Fruit fly (Drosophila melanogaster) whole organism, wandering third instar larva: ENCODE results near the gene Vps37B.
A peak's percentile ranks its signal among the peaks of the same experiment; 100 is the strongest.

Source experiments
- CG32264 ChIP-seq: fragments of 200-800 bp; sonication (Bioruptor generic); optimal IDR thresholded peaks from 2 replicates; lab custom pipeline; 2016; ENCODE audit warnings: missing biosample characterization, missing genetic modification characterization
- CG9705 ChIP-seq: fragments of 200-800 bp; sonication (Bioruptor generic); optimal IDR thresholded peaks from 2 replicates; lab custom pipeline; 2018; ENCODE audit warnings: missing biosample characterization, mild to moderate bottlenecking, missing genetic modification characterization
- CrebA ChIP-seq: fragments of 200-800 bp; sonication (Bioruptor generic); optimal IDR thresholded peaks from 2 replicates; lab custom pipeline; 2016; ENCODE audit warnings: missing biosample characterization, mild to moderate bottlenecking, missing genetic modification characterization, borderline replicate concordance
- Dfd ChIP-seq: fragments of >200 bp; optimal IDR thresholded peaks from 2 replicates; lab custom pipeline; 2017; ENCODE audit warnings: missing biosample characterization, missing genetic modification characterization
- Dif ChIP-seq: fragments of 200-275, 200-300 bp; sonication (Bioruptor generic); optimal IDR thresholded peaks from 2 replicates; lab custom pipeline; 2018; ENCODE audit warnings: missing biosample characterization, missing genetic modification characterization; ENCODE audit not compliant: partially characterized antibody
- GATAd ChIP-seq: sonication (Bioruptor generic); optimal IDR thresholded peaks from 2 replicates; lab custom pipeline; 2016; ENCODE audit warnings: missing biosample characterization, missing genetic modification characterization
- HLH106 ChIP-seq: fragments of 200-800 bp; optimal IDR thresholded peaks from 3 replicates; lab custom pipeline; 2019; ENCODE audit warnings: missing biosample characterization, mild to moderate bottlenecking, missing genetic modification characterization, moderate library complexity
- Hnf4 ChIP-seq: fragments of 200-800 bp; sonication (Bioruptor generic); optimal IDR thresholded peaks from 2 replicates; lab custom pipeline; 2016; ENCODE audit warnings: missing biosample characterization, mild to moderate bottlenecking, missing genetic modification characterization
- Hr78 ChIP-seq: fragments of >200 bp; optimal IDR thresholded peaks from 2 replicates; lab custom pipeline; 2017; ENCODE audit warnings: missing biosample characterization, missing genetic modification characterization
- Hr83 ChIP-seq: fragments of 200-300 bp; sonication (Bioruptor generic); optimal IDR thresholded peaks from 2 replicates; lab custom pipeline; 2016; ENCODE audit warnings: missing biosample characterization, mild to moderate bottlenecking, missing genetic modification characterization, moderate library complexity; ENCODE audit not compliant: poor library complexity, severe bottlenecking
- Jra ChIP-seq: sonication (Bioruptor generic); optimal IDR thresholded peaks from 2 replicates; lab custom pipeline; 2016; ENCODE audit warnings: missing biosample characterization, missing genetic modification characterization
- Mio ChIP-seq: sonication (Bioruptor generic); optimal IDR thresholded peaks from 2 replicates; lab custom pipeline; 2016; ENCODE audit warnings: missing biosample characterization, missing genetic modification characterization
- Myc ChIP-seq: fragments of >200 bp; optimal IDR thresholded peaks from 2 replicates; lab custom pipeline; 2017
- N ChIP-seq: fragments of >200 bp; optimal IDR thresholded peaks from 2 replicates; lab custom pipeline; 2018; ENCODE audit warnings: missing biosample characterization, missing external identifiers, missing genetic modification characterization
- OdsH ChIP-seq: fragments of 200-800 bp; sonication (Bioruptor generic); optimal IDR thresholded peaks from 2 replicates; lab custom pipeline; 2016; ENCODE audit warnings: missing biosample characterization, mild to moderate bottlenecking, missing genetic modification characterization
- Rel ChIP-seq, 2 experiments: fragments of 200-800 bp; sonication (Bioruptor generic) in 1 of 2; optimal IDR thresholded peaks; 2 replicates in 1 of 2; 3 replicates in 1 of 2; lab custom pipeline; 2016 to 2019; ENCODE audit warnings: mild to moderate bottlenecking in 2 of 2, missing biosample characterization in 2 of 2, missing genetic modification characterization in 2 of 2, moderate library complexity in 1 of 2
- Sp1 ChIP-seq: fragments of 200-800 bp; sonication (Bioruptor generic); optimal IDR thresholded peaks from 3 replicates; lab custom pipeline; 2019; ENCODE audit warnings: missing biosample characterization, mild to moderate bottlenecking, missing genetic modification characterization, moderate library complexity
- Vsx2 ChIP-seq: fragments of 200-300, 225-300 bp; sonication (Bioruptor generic); optimal IDR thresholded peaks from 2 replicates; lab custom pipeline; 2018; ENCODE audit warnings: missing biosample characterization, missing genetic modification characterization; ENCODE audit not compliant: partially characterized antibody
- br ChIP-seq: fragments of 200-800 bp; sonication (Bioruptor generic); optimal IDR thresholded peaks from 2 replicates; lab custom pipeline; 2016; ENCODE audit warnings: missing biosample characterization, missing genetic modification characterization
- brk ChIP-seq: fragments of 200-800 bp; sonication (Bioruptor generic); optimal IDR thresholded peaks from 2 replicates; lab custom pipeline; 2016; ENCODE audit warnings: missing biosample characterization, mild to moderate bottlenecking, missing genetic modification characterization
- dl ChIP-seq, 2 experiments: fragments of 175-275, 200-275 bp in 1 of 2; fragments of 200-275 bp in 1 of 2; sonication (Bioruptor generic); optimal IDR thresholded peaks; lab custom pipeline; 2018; ENCODE audit warnings: mild to moderate bottlenecking in 2 of 2, missing biosample characterization in 2 of 2, missing genetic modification characterization in 2 of 2, moderate library complexity in 2 of 2; ENCODE audit not compliant: partially characterized antibody in 2 of 2, insufficient read depth in 1 of 2
- dmrt93B ChIP-seq: fragments of 200-800 bp; sonication (Bioruptor generic); optimal IDR thresholded peaks from 2 replicates; lab custom pipeline; 2018; ENCODE audit warnings: missing biosample characterization, mild to moderate bottlenecking, missing genetic modification characterization
- dsf ChIP-seq: sonication (Bioruptor generic); optimal IDR thresholded peaks from 2 replicates; lab custom pipeline; 2016; ENCODE audit warnings: missing biosample characterization, missing genetic modification characterization, borderline replicate concordance
- foxo ChIP-seq, 2 experiments: fragments of 200-800 bp; sonication (Bioruptor generic); optimal IDR thresholded peaks; 2 replicates in 1 of 2; 3 replicates in 1 of 2; lab custom pipeline; 2016 to 2017; ENCODE audit warnings: missing biosample characterization in 2 of 2, missing genetic modification characterization in 2 of 2
- fru ChIP-seq: fragments of 200-800 bp; sonication (Bioruptor generic); optimal IDR thresholded peaks from 3 replicates; lab custom pipeline; 2016; ENCODE audit warnings: missing biosample characterization, mild to moderate bottlenecking, missing genetic modification characterization
- h ChIP-seq: fragments of 200-800 bp; sonication (Bioruptor generic); optimal IDR thresholded peaks from 3 replicates; lab custom pipeline; 2016; ENCODE audit warnings: missing biosample characterization, mild to moderate bottlenecking, missing genetic modification characterization
- jim ChIP-seq: fragments of 175-275, 200-325 bp; sonication (Bioruptor generic); optimal IDR thresholded peaks from 2 replicates; lab custom pipeline; 2016; ENCODE audit warnings: missing biosample characterization, mild to moderate bottlenecking, missing genetic modification characterization
- lola ChIP-seq: fragments of >200 bp; optimal IDR thresholded peaks from 2 replicates; lab custom pipeline; 2017; ENCODE audit warnings: missing biosample characterization, missing genetic modification characterization
- pan ChIP-seq: fragments of >200 bp; optimal IDR thresholded peaks from 2 replicates; lab custom pipeline; 2017
- psq ChIP-seq: fragments of 200-800 bp; sonication (Bioruptor generic); optimal IDR thresholded peaks from 3 replicates; lab custom pipeline; 2017; ENCODE audit warnings: missing biosample characterization, mild to moderate bottlenecking, missing genetic modification characterization, moderate library complexity
- rgr ChIP-seq: fragments of 200-800 bp; sonication (Bioruptor generic); optimal IDR thresholded peaks from 3 replicates; lab custom pipeline; 2016; ENCODE audit warnings: missing biosample characterization, mild to moderate bottlenecking, missing genetic modification characterization
- sage ChIP-seq: fragments of 200-800 bp; sonication (Bioruptor generic); optimal IDR thresholded peaks from 2 replicates; lab custom pipeline; 2016; ENCODE audit warnings: missing biosample characterization, mild to moderate bottlenecking, missing genetic modification characterization
- sv ChIP-seq: fragments of 200-800 bp; sonication (Bioruptor generic); optimal IDR thresholded peaks from 3 replicates; lab custom pipeline; 2016; ENCODE audit warnings: missing biosample characterization, missing genetic modification characterization
- tai ChIP-seq: sonication (Bioruptor generic); optimal IDR thresholded peaks from 2 replicates; lab custom pipeline; 2016; ENCODE audit warnings: missing biosample characterization, missing genetic modification characterization

Gene Vps37B

DNA sequence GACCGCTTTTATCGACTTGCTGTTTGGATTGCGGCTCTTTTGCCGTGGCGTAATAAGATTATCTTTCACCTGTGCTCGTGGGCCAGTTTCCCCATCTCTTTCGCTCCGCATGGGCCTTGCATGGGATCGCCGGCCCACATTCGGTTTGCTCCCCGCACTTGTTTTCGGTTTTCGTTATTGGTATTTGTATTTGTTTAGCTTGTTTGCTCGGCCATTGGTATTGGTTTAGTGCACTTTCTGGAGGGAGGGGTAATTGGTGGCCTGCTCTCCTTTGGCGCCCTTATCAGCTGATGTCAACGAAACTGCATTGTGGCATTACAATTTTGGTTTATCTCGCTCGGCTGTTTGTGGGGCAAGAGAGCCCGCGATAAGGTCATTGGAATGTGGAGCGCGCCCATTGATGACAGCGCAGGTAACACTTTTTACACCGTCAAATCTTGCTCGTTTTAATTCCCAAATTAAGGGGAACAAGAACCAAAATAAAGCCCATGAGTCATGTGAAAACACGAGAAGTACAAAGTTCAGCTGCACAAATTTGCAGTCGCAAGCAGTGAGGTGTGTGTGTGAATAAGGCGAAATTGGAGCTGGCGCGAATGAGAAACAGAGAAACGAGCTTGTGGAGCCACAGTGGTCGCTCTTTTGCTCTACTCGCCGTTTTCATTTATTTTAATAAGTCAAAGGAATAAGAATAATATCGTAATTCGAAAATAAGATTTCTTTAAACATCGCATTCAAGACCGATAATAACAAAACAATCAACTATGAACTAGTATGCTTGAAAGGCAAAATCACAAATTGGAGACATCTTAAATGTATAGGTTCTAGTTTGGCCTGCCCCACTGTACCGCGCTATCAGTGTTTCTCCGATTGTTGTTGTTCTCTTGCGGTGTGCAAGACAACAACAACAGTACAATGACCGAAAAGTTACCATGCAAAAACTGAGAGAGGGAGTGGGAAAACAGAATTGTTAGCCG, 10.3 kb upstream of the Vps37B start (continued):
- TF ChIP-seq fru (GFP tag; lab: Kevin White, UChicago) (peak; percentile 92), h (peak; percentile 91), rgr (GFP tag; lab: Kevin White, UChicago) (peak; percentile 92), N (GFP tag; lab: Kevin White, UChicago) (no peak), jim (GFP tag; lab: Kevin White, UChicago) (peak; percentile 98), Mio (GFP tag; lab: Kevin White, UChicago) (peak; percentile 72)

DNA sequence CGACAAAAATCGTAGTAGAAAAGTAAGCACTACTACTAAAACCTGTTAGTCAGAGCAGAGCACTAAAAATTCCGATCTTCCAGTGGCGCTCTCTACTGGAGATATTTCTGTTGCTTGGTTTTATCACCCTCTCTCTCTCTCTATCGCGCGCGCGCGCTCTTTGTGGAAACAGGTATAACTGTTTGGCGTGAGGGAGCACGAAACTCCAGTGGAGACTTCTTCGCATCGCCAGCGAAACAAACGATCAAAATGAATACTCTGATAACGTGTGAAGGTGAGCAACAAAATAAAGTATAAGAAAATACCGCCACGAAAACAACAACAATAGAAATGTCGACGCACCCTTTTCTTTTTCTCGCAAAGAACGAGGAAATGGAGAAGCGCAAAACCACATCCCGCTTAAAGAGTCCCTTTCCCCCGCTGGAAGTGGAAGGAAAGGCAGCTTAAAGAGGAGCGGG, 9.6 kb upstream of the Vps37B start:
- TF ChIP-seq dsf (GFP tag; lab: Kevin White, UChicago) = no peak
- TF ChIP-seq Dif = peak; percentile 77
- TF ChIP-seq OdsH = no peak
- no peak for TF ChIP-seq sv (GFP tag; lab: Kevin White, UChicago)
- TF ChIP-seq dl (GFP tag; optimal IDR thresholded peaks at IDR 0.05; lab: Kevin White, UChicago; ENCODE audit: insufficient read depth in 1 of 2, partially characterized antibody in 2 of 2) = peak in 1 of 2 experiments; percentile 69
- peak; percentile 82 for TF ChIP-seq psq (GFP tag; lab: Kevin White, UChicago)

DNA sequence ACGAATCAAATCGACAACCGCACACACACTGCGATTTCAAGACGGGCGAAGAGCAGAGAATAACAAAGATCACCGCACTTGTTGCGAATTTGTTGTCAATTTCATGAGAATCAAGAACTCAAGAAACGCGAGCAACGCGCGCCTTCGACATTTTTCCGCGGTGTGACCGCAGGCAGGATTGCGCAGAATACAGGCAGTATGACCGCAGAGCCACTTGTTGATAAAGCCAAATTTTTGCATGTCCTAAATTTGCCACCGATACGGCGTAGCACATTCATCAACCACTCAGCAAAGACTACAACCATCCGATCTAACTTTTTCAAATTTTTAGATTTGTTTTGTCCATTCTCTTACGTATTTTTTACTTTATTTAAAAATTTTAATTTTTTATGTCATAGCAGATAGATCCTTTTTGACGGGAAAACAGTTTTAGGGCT, 8.7 kb upstream of the Vps37B start, which contains the start of gene cno:
TSS of gene cno (minus strand) at position 179 of the 437 bp plus-strand sequence.
- TF ChIP-seq sv (GFP tag; lab: Kevin White, UChicago) (no peak), Dif (peak; percentile 62), h (peak; percentile 3), Hr78 (no peak), fru (GFP tag; lab: Kevin White, UChicago) (no peak), Dfd (no peak), Myc (lab: Kevin White, UChicago) (peak; percentile 20), Sp1 (GFP tag; lab: Kevin White, UChicago) (peak; percentile 43), Rel (GFP tag; optimal IDR thresholded peaks at IDR 0.05; lab: Kevin White, UChicago) (no peak), Rel (tag; optimal IDR thresholded peaks at IDR 0.05; lab: Kevin White, UChicago) (peak; percentile 28), pan (no peak), br (peak; percentile 1), Hnf4 (GFP tag; lab: Kevin White, UChicago) (peak; percentile 42), Hr83 (GFP tag; lab: Kevin White, UChicago) (peak; percentile 56)

DNA sequence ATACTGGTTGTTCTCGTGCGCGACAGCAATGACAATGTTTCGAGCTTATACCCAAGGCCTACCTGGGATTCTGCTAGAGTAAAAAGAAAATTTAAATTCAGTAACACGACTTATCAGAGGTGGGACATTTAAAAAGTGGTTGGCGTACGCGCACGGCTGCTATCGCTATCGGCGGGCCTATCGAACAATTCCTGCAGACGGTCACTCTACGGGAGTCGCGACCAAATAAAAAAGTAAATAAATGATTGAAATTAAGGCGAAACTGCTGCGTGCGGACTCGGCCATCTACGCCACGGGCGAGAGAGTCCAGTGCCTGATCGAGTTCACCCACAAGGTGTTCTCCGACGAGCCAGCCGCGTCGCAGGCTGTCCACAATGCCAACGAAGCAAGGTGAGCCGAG, 6.5 kb upstream of the Vps37B start, which contains the start of the genes Prosbeta2R2 and CG1116:
TSS of gene Prosbeta2R2 (minus strand) at position 63 of the 400 bp plus-strand sequence.
TSS of gene CG1116 (plus strand) at position 192 of the 400 bp plus-strand sequence.
- TF ChIP-seq Myc (lab: Kevin White, UChicago) (no peak), Hr78 (no peak), psq (GFP tag; lab: Kevin White, UChicago) (no peak), Dfd (no peak), CrebA (no peak), sage (GFP tag; lab: Kevin White, UChicago) (no peak), Sp1 (GFP tag; lab: Kevin White, UChicago) (no peak), lola (GFP tag; lab: Kevin White, UChicago) (no peak), GATAd (GFP tag; lab: Kevin White, UChicago) (no peak), CG9705 (no peak), Dif (no peak), sv (GFP tag; lab: Kevin White, UChicago) (no peak), Jra (GFP tag; lab: Kevin White, UChicago) (no peak)

DNA sequence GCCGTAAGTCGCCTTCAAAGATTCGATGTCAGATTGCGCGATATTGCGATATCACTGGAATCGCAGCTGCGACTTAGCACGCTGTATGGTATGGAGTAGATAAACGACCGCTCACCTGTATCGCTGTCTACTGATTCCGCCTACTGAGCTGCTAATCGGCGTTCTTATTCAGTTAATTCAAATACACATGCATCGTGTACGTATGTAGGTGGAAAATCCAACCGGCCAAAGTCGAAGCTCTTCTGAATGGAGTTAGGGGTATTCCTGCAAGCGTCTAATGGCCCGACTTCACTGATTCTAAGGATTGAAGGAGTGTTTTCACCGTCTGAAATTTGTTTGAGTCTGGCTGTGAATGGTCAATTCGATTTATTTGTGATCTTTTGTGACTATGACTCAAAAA, 2.8 kb upstream of the Vps37B start, which contains the start of gene CG2604:
TSS of gene CG2604 (minus strand) at position 231 of the 400 bp plus-strand sequence.
- TF ChIP-seq jim (GFP tag; lab: Kevin White, UChicago) = no peak
- peak; percentile 10 for TF ChIP-seq HLH106 (tag; lab: Kevin White, UChicago)
- TF ChIP-seq fru (GFP tag; lab: Kevin White, UChicago) = peak; percentile 40
- TF ChIP-seq tai = no peak
- no peak for TF ChIP-seq sv (GFP tag; lab: Kevin White, UChicago)
- TF ChIP-seq OdsH = no peak
- TF ChIP-seq CG9705 = peak; percentile 27
- TF ChIP-seq rgr (GFP tag; lab: Kevin White, UChicago) = peak; percentile 26
- no peak for TF ChIP-seq dmrt93B
- no peak for TF ChIP-seq br
- no peak for TF ChIP-seq Dif
- TF ChIP-seq Hnf4 (GFP tag; lab: Kevin White, UChicago) = peak; percentile 92
- TF ChIP-seq h = no peak
- no peak for TF ChIP-seq Sp1 (GFP tag; lab: Kevin White, UChicago)
- peak; percentile 59 for TF ChIP-seq Hr78
- TF ChIP-seq dl (GFP tag; optimal IDR thresholded peaks at IDR 0.05; lab: Kevin White, UChicago; ENCODE audit: insufficient read depth in 1 of 2, partially characterized antibody in 2 of 2) = no peak
- TF ChIP-seq GATAd (GFP tag; lab: Kevin White, UChicago) = no peak
- peak in 1 of 2 experiments; percentile 13 for TF ChIP-seq foxo (GFP tag; optimal IDR thresholded peaks at IDR 0.05; lab: Kevin White, UChicago)
- no peak for TF ChIP-seq sage (GFP tag; lab: Kevin White, UChicago)
- no peak for TF ChIP-seq dsf (GFP tag; lab: Kevin White, UChicago)
- TF ChIP-seq Rel (GFP tag; optimal IDR thresholded peaks at IDR 0.05; lab: Kevin White, UChicago) = no peak
- TF ChIP-seq Rel (tag; optimal IDR thresholded peaks at IDR 0.05; lab: Kevin White, UChicago) = peak; percentile 54
- TF ChIP-seq lola (GFP tag; lab: Kevin White, UChicago) = no peak
- no peak for TF ChIP-seq brk (GFP tag; lab: Kevin White, UChicago)
- no peak for TF ChIP-seq Vsx2 (GFP tag; lab: Kevin White, UChicago)
- peak; percentile 97 for TF ChIP-seq N (GFP tag; lab: Kevin White, UChicago)
- no peak for TF ChIP-seq CG32264 (GFP tag; lab: Kevin White, UChicago)
